Fruit fly (Drosophila melanogaster) whole organism, prepupa: ENCODE data around the gene CG18788.
A peak's percentile ranks its signal among the peaks of the same experiment; 100 is the strongest.

Experiments used
- Blimp-1 ChIP-seq: fragments of 200-800 bp; sonication (Bioruptor generic); optimal IDR thresholded peaks from 3 replicates; lab custom pipeline; 2017; ENCODE audit warnings: missing biosample characterization, missing genetic modification characterization, mild to moderate bottlenecking, moderate library complexity, missing genetic modification reagents
- CG10631 ChIP-seq: fragments of 200-800 bp; sonication (Bioruptor generic); optimal IDR thresholded peaks from 2 replicates; lab custom pipeline; 2016; ENCODE audit warnings: missing biosample characterization, missing genetic modification characterization
- CG15336 ChIP-seq: fragments of 200-800 bp; sonication (Bioruptor generic); IDR thresholded peaks from 2 replicates; pipeline ENCODE4 v1.3.6; 2022; ENCODE audit warnings: missing biosample characterization, missing genetic modification characterization
- CG1621 ChIP-seq: fragments of 200-800 bp; sonication (Bioruptor generic); optimal IDR thresholded peaks from 3 replicates; lab custom pipeline; 2018; ENCODE audit warnings: missing biosample characterization, mild to moderate bottlenecking, missing genetic modification characterization
- CG31627 ChIP-seq: fragments of 200-800 bp; sonication (Bioruptor generic); optimal IDR thresholded peaks from 3 replicates; lab custom pipeline; 2016; ENCODE audit warnings: missing biosample characterization, missing genetic modification characterization
- CG32006 ChIP-seq: fragments of 200-800 bp; sonication (Bioruptor generic); optimal IDR thresholded peaks from 3 replicates; lab custom pipeline; 2017; ENCODE audit warnings: missing biosample characterization, mild to moderate bottlenecking, missing genetic modification characterization
- CG34406 ChIP-seq: fragments of 200-800 bp; sonication (Bioruptor generic); optimal IDR thresholded peaks from 3 replicates; lab custom pipeline; 2016; ENCODE audit warnings: missing biosample characterization, missing genetic modification characterization
- CG3919 ChIP-seq: fragments of 200-800 bp; sonication (Bioruptor generic); optimal IDR thresholded peaks from 3 replicates; lab custom pipeline; 2016; ENCODE audit warnings: missing biosample characterization, missing genetic modification characterization
- CG4318 ChIP-seq: fragments of 200-800 bp; sonication (Bioruptor generic); optimal IDR thresholded peaks from 3 replicates; lab custom pipeline; 2017; ENCODE audit warnings: missing biosample characterization, mild to moderate bottlenecking, missing genetic modification characterization
- CG6163 ChIP-seq: fragments of 200-800 bp; sonication (Bioruptor generic); IDR thresholded peaks from 3 replicates; pipeline ENCODE4 v1.3.6; 2022; ENCODE audit warnings: missing biosample characterization, missing genetic modification characterization
- CG6276 ChIP-seq: fragments of 200-800 bp; sonication (Bioruptor generic); optimal IDR thresholded peaks from 2 replicates; lab custom pipeline; 2017; ENCODE audit warnings: missing biosample characterization, mild to moderate bottlenecking, missing genetic modification characterization
- CG6792 ChIP-seq: fragments of 200-800 bp; sonication (Bioruptor generic); optimal IDR thresholded peaks from 3 replicates; lab custom pipeline; 2016; ENCODE audit warnings: missing biosample characterization, missing genetic modification characterization
- CG6808 ChIP-seq: fragments of 200-800 bp; sonication (Bioruptor generic); optimal IDR thresholded peaks from 3 replicates; lab custom pipeline; 2017; ENCODE audit warnings: missing biosample characterization, missing genetic modification characterization, mild to moderate bottlenecking, moderate library complexity, missing genetic modification reagents
- CG6854 ChIP-seq: fragments of 200-800 bp; sonication (Bioruptor generic); optimal IDR thresholded peaks from 2 replicates; lab custom pipeline; 2017; ENCODE audit warnings: missing biosample characterization, mild to moderate bottlenecking, missing genetic modification characterization
- CG8119 ChIP-seq: fragments of 200-800 bp; sonication (Bioruptor generic); IDR thresholded peaks from 3 replicates; pipeline ENCODE4 v1.3.6; 2022; ENCODE audit warnings: missing biosample characterization, missing genetic modification characterization
- CG8319 ChIP-seq: fragments of 200-800 bp; sonication (Bioruptor generic); optimal IDR thresholded peaks from 3 replicates; lab custom pipeline; 2016; ENCODE audit warnings: missing biosample characterization, missing genetic modification characterization
- CG8632 ChIP-seq: fragments of 200-800 bp; sonication (Bioruptor generic); optimal IDR thresholded peaks from 3 replicates; lab custom pipeline; 2016; ENCODE audit warnings: missing biosample characterization, missing genetic modification characterization
- CG9139 ChIP-seq: fragments of 200-800 bp; sonication (Bioruptor generic); optimal IDR thresholded peaks from 3 replicates; lab custom pipeline; 2017; ENCODE audit warnings: missing biosample characterization, mild to moderate bottlenecking, missing genetic modification characterization
- Eip75B ChIP-seq: fragments of 200-800 bp; sonication (Bioruptor generic); optimal IDR thresholded peaks from 3 replicates; lab custom pipeline; 2016; ENCODE audit warnings: missing biosample characterization, missing genetic modification characterization
- Eip78C ChIP-seq: fragments of 200-800 bp; sonication (Bioruptor generic); peaks from one replicate; lab custom pipeline; 2016; ENCODE audit warnings: missing biosample characterization, missing genetic modification characterization
- Ets21C ChIP-seq: fragments of 200-800 bp; sonication (Bioruptor generic); optimal IDR thresholded peaks from 3 replicates; lab custom pipeline; 2016; ENCODE audit warnings: missing biosample characterization, missing genetic modification characterization
- Gug ChIP-seq: fragments of 200-800 bp; sonication (Bioruptor generic); IDR thresholded peaks from 2 replicates; pipeline ENCODE4 v1.3.6; 2022; ENCODE audit warnings: missing biosample characterization, missing genetic modification characterization
- Hr38 ChIP-seq: sonication (Bioruptor generic); optimal IDR thresholded peaks from 2 replicates; lab custom pipeline; 2016; ENCODE audit warnings: missing biosample characterization, missing genetic modification characterization
- Hr39 ChIP-seq: fragments of 200-800 bp; sonication (Bioruptor generic); optimal IDR thresholded peaks from 2 replicates; lab custom pipeline; 2016; ENCODE audit warnings: missing biosample characterization, missing genetic modification characterization
- Hr4 ChIP-seq: fragments of 200-800 bp; sonication (Bioruptor generic); optimal IDR thresholded peaks from 3 replicates; lab custom pipeline; 2016; ENCODE audit warnings: missing biosample characterization, missing genetic modification characterization
- Lpt ChIP-seq: fragments of 200-800 bp; sonication (Bioruptor generic); optimal IDR thresholded peaks from 3 replicates; lab custom pipeline; 2016; ENCODE audit warnings: missing biosample characterization, missing genetic modification characterization
- Met ChIP-seq: fragments of 200-800 bp; sonication (Bioruptor generic); optimal IDR thresholded peaks from 3 replicates; lab custom pipeline; 2016; ENCODE audit warnings: missing biosample characterization, missing genetic modification characterization
- OdsH ChIP-seq: fragments of 200-800 bp; sonication (Bioruptor generic); optimal IDR thresholded peaks from 3 replicates; lab custom pipeline; 2016; ENCODE audit warnings: missing biosample characterization, missing genetic modification characterization
- Sox102F ChIP-seq: fragments of 200-800 bp; sonication (Bioruptor generic); optimal IDR thresholded peaks from 2 replicates; lab custom pipeline; 2016; ENCODE audit warnings: missing biosample characterization, mild to moderate bottlenecking, missing genetic modification characterization
- Sox14 ChIP-seq: fragments of 200-800 bp; sonication (Bioruptor generic); optimal IDR thresholded peaks from 3 replicates; lab custom pipeline; 2016; ENCODE audit warnings: missing biosample characterization, missing genetic modification characterization
- Sox15 ChIP-seq: fragments of 200-800 bp; sonication (Bioruptor generic); optimal IDR thresholded peaks from 3 replicates; lab custom pipeline; 2016; ENCODE audit warnings: missing biosample characterization, missing genetic modification characterization
- acj6 ChIP-seq: fragments of 200-800 bp; sonication (Bioruptor generic); optimal IDR thresholded peaks from 3 replicates; lab custom pipeline; 2016; ENCODE audit warnings: missing biosample characterization, missing genetic modification characterization
- cyc ChIP-seq: fragments of 200-800 bp; sonication (Bioruptor generic); optimal IDR thresholded peaks from 3 replicates; lab custom pipeline; 2016; ENCODE audit warnings: missing biosample characterization, missing genetic modification characterization
- dsx ChIP-seq: fragments of 200-800 bp; optimal IDR thresholded peaks from 3 replicates; lab custom pipeline; 2019; ENCODE audit warnings: missing biosample characterization, mild to moderate bottlenecking, missing genetic modification characterization, moderate library complexity; ENCODE audit not compliant: poor library complexity, severe bottlenecking
- eg ChIP-seq: fragments of 200-800 bp; sonication (Bioruptor generic); IDR thresholded peaks from 3 replicates; pipeline ENCODE4 v1.3.6; 2022; ENCODE audit warnings: missing biosample characterization, missing genetic modification characterization
- esn ChIP-seq: fragments of 200-800 bp; sonication (Bioruptor generic); optimal IDR thresholded peaks from 2 replicates; lab custom pipeline; 2016; ENCODE audit warnings: missing biosample characterization, mild to moderate bottlenecking, missing genetic modification characterization, moderate library complexity
- fd59A ChIP-seq: fragments of 200-800 bp; sonication (Bioruptor generic); optimal IDR thresholded peaks from 2 replicates; lab custom pipeline; 2017; ENCODE audit warnings: missing biosample characterization, mild to moderate bottlenecking, missing genetic modification characterization, missing genetic modification reagents
- fd85E ChIP-seq: fragments of 200-800 bp; sonication (Bioruptor generic); optimal IDR thresholded peaks from 3 replicates; lab custom pipeline; 2016; ENCODE audit warnings: missing biosample characterization, missing genetic modification characterization
- lz ChIP-seq: fragments of 200-800 bp; sonication (Bioruptor generic); optimal IDR thresholded peaks from 3 replicates; lab custom pipeline; 2016; ENCODE audit warnings: missing biosample characterization, missing genetic modification characterization
- pdm3 ChIP-seq: fragments of 200-800 bp; sonication (Bioruptor generic); optimal IDR thresholded peaks from 3 replicates; lab custom pipeline; 2016; ENCODE audit warnings: missing biosample characterization, missing genetic modification characterization
- salr ChIP-seq, 2 experiments: fragments of 200-800 bp; sonication (Bioruptor generic); optimal IDR thresholded peaks; 3 replicates each; lab custom pipeline; 2016 to 2018; ENCODE audit warnings: missing biosample characterization in 2 of 2, missing genetic modification characterization in 2 of 2, mild to moderate bottlenecking in 1 of 2
- spab ChIP-seq: fragments of 200-800 bp; sonication (Bioruptor generic); optimal IDR thresholded peaks from 2 replicates; lab custom pipeline; 2017; ENCODE audit warnings: missing biosample characterization, mild to moderate bottlenecking, missing genetic modification characterization, missing genetic modification reagents
- ss ChIP-seq, 2 experiments: fragments of 200-800 bp; sonication (Bioruptor generic); optimal IDR thresholded peaks; 2 replicates in 1 of 2; 3 replicates in 1 of 2; lab custom pipeline; 2017 to 2018; ENCODE audit warnings: mild to moderate bottlenecking in 2 of 2, missing biosample characterization in 2 of 2, missing genetic modification characterization in 2 of 2, moderate library complexity in 1 of 2
- svp ChIP-seq: fragments of 200-800 bp; sonication (Bioruptor generic); peaks from one replicate; lab custom pipeline; 2016; ENCODE audit warnings: missing biosample characterization, missing genetic modification characterization
- topi ChIP-seq: fragments of 200-800 bp; sonication (Bioruptor generic); optimal IDR thresholded peaks from 3 replicates; lab custom pipeline; 2016; ENCODE audit warnings: missing biosample characterization, missing genetic modification characterization
- vri ChIP-seq: fragments of 200-800 bp; sonication (Bioruptor generic); optimal IDR thresholded peaks from 3 replicates; lab custom pipeline; 2016; ENCODE audit warnings: missing biosample characterization, mild to moderate bottlenecking, missing genetic modification characterization

The CG18788 gene

dm6 chr2L:12006397-12007330, 27.3 kb upstream of the CG18788 start (continued):
- TF ChIP-seq CG34406 (GFP tag; lab: Kevin White, UChicago) = peak; percentile 91
- TF ChIP-seq Hr38 (GFP tag; lab: Kevin White, UChicago) = no peak
- TF ChIP-seq CG9139 = peak; percentile 87
- TF ChIP-seq Blimp-1 (GFP tag; lab: Kevin White, UChicago) = peak; percentile 97
- peak; percentile 77 for TF ChIP-seq lz
- peak; percentile 98 for TF ChIP-seq svp (GFP tag; lab: Kevin White, UChicago)
- peak; percentile 93 for TF ChIP-seq CG10631 (GFP tag; lab: Kevin White, UChicago)
- TF ChIP-seq dsx (GFP tag; lab: Kevin White, UChicago) = peak; percentile 80
- peak; percentile 74 for TF ChIP-seq Met (GFP tag; lab: Kevin White, UChicago)
- TF ChIP-seq Ets21C (GFP tag; lab: Kevin White, UChicago) = peak; percentile 59
- TF ChIP-seq CG1621 = no peak
- TF ChIP-seq Gug (GFP tag; lab: Robert Waterston, UW) = no peak
- TF ChIP-seq CG3919 (GFP tag; lab: Kevin White, UChicago) = peak; percentile 83
- peak; percentile 93 for TF ChIP-seq CG32006 (GFP tag; lab: Kevin White, UChicago)
- TF ChIP-seq ss (GFP tag; optimal IDR thresholded peaks at IDR 0.05; lab: Kevin White, UChicago) = peak; percentile 91 to 96
- peak; percentile 93 for TF ChIP-seq CG6808 (GFP tag; lab: Kevin White, UChicago)
- TF ChIP-seq CG15336 = no peak
- peak; percentile 78 for TF ChIP-seq pdm3 (GFP tag; lab: Kevin White, UChicago)
- no peak for TF ChIP-seq vri (GFP tag; lab: Kevin White, UChicago)
- peak; percentile 88 for TF ChIP-seq acj6 (GFP tag; lab: Kevin White, UChicago)
- TF ChIP-seq Hr4 (GFP tag; lab: Kevin White, UChicago) = peak; percentile 69
- TF ChIP-seq Lpt (GFP tag; lab: Kevin White, UChicago) = peak; percentile 76
- TF ChIP-seq CG4318 (GFP tag; lab: Kevin White, UChicago) = peak; percentile 86
- peak; percentile 82 for TF ChIP-seq cyc (GFP tag; lab: Kevin White, UChicago)
- TF ChIP-seq eg (GFP tag; lab: Robert Waterston, UW) = no peak
- TF ChIP-seq Hr39 = peak; percentile 70
- TF ChIP-seq Eip78C (GFP tag; lab: Kevin White, UChicago) = peak; percentile 96
- no peak for TF ChIP-seq CG6854 (GFP tag; lab: Kevin White, UChicago)
- peak; percentile 76 for TF ChIP-seq CG8319 (GFP tag; lab: Kevin White, UChicago)

- no peak for TF ChIP-seq CG8119 (GFP tag; lab: Robert Waterston, UW)
- peak; percentile 68 for TF ChIP-seq Sox102F (GFP tag; lab: Kevin White, UChicago)
- TF ChIP-seq Lpt (GFP tag; lab: Kevin White, UChicago) = peak; percentile 91
- TF ChIP-seq svp (GFP tag; lab: Kevin White, UChicago) = peak; percentile 99
- TF ChIP-seq CG6276 (GFP tag; lab: Kevin White, UChicago) = peak; percentile 78
- TF ChIP-seq CG31627 = peak; percentile 23
- TF ChIP-seq Sox14 (GFP tag; lab: Kevin White, UChicago) = peak; percentile 80
- TF ChIP-seq CG8632 (GFP tag; lab: Kevin White, UChicago) = peak; percentile 7
- TF ChIP-seq Eip75B (GFP tag; lab: Kevin White, UChicago) = peak; percentile 74
- TF ChIP-seq Hr4 (GFP tag; lab: Kevin White, UChicago) = peak; percentile 80
- peak; percentile 76 for TF ChIP-seq topi
- TF ChIP-seq CG8319 (GFP tag; lab: Kevin White, UChicago) = peak; percentile 60
- TF ChIP-seq CG4318 (GFP tag; lab: Kevin White, UChicago) = no peak
- TF ChIP-seq cyc (GFP tag; lab: Kevin White, UChicago) = peak; percentile 35
- TF ChIP-seq Gug (GFP tag; lab: Robert Waterston, UW) = no peak
- TF ChIP-seq esn (GFP tag; lab: Kevin White, UChicago) = peak; percentile 53
- no peak for TF ChIP-seq CG10631 (GFP tag; lab: Kevin White, UChicago)
- TF ChIP-seq Ets21C (GFP tag; lab: Kevin White, UChicago) = peak; percentile 18
- TF ChIP-seq salr (GFP tag; optimal IDR thresholded peaks at IDR 0.05; lab: Kevin White, UChicago) = peak; percentile 34 to 37
- TF ChIP-seq vri (GFP tag; lab: Kevin White, UChicago) = no peak
- peak; percentile 86 for TF ChIP-seq ss (GFP tag; optimal IDR thresholded peaks at IDR 0.05; lab: Kevin White, UChicago)
- TF ChIP-seq CG6792 = peak; percentile 7
- peak; percentile 78 for TF ChIP-seq fd85E
- TF ChIP-seq CG6163 (GFP tag; lab: Robert Waterston, UW) = no peak
- peak; percentile 67 for TF ChIP-seq pdm3 (GFP tag; lab: Kevin White, UChicago)
- TF ChIP-seq OdsH = peak; percentile 24
- no peak for TF ChIP-seq Sox15 (GFP tag; lab: Kevin White, UChicago)
- peak; percentile 27 for TF ChIP-seq fd59A
- TF ChIP-seq spab (GFP tag; lab: Kevin White, UChicago) = peak; percentile 73
Measured at dm6 chr2L:12007331-12007791, 26.6 kb upstream of the CG18788 start.
